Worm (Caenorhabditis elegans): Measurements from ENCODE around the gene str-206.
A peak's percentile ranks its signal among the peaks of the same experiment; 100 is the strongest.

The str-206 gene

ce11 chrV:6267237-6267812 lies 49.4 kb downstream of the str-206 start, which contains the start of gene mrck-1 (continued):
- TF ChIP-seq ceh-91 (GFP tag; IDR thresholded peaks at IDR 0.05) (no peak), B0336.3 (GFP tag; IDR thresholded peaks at IDR 0.05) (peak; percentile 80), ceh-58 (GFP tag; IDR thresholded peaks at IDR 0.05) (no peak), akir-1 (GFP tag; optimal IDR thresholded peaks at IDR 0.05) (no peak), K12H6.12 (tag; optimal IDR thresholded peaks at IDR 0.05) (peak; percentile 87), him-1 (tag; optimal IDR thresholded peaks at IDR 0.05) (no peak), rcor-1 (GFP tag; IDR thresholded peaks at IDR 0.05) (peak; percentile 85), aptf-2 (GFP tag; conservative IDR thresholded peaks at IDR 0.05) (no peak), C17E4.6 (GFP tag; IDR thresholded peaks at IDR 0.05) (0 out of 2 replicates have a peak, but pooled peaks have one; percentile 18), madf-10 (tag; optimal IDR thresholded peaks at IDR 0.05) (peak; percentile 88), ama-1 (optimal IDR thresholded peaks at IDR 0.05) (no peak), ama-1 (GFP tag; optimal IDR thresholded peaks at IDR 0.05) (no peak), aptf-3 (GFP tag; IDR thresholded peaks at IDR 0.05) (no peak), nfya-2 (GFP tag; IDR thresholded peaks at IDR 0.05) (no peak), mcd-1 (GFP tag; IDR thresholded peaks at IDR 0.05) (peak; percentile 85), ceh-40 (GFP tag; IDR thresholded peaks at IDR 0.05) (no peak), egrh-3 (GFP tag; IDR thresholded peaks at IDR 0.05) (no peak), Y53F4B.3 (GFP tag; IDR thresholded peaks at IDR 0.05) (no peak), B0261.1 (tag; optimal IDR thresholded peaks at IDR 0.05) (no peak), Y56A3A.18 (GFP tag; IDR thresholded peaks at IDR 0.05) (peak; percentile 37; the same call in 1 of the 2 replicates), dpl-1 (GFP tag; optimal IDR thresholded peaks at IDR 0.05) (peak; percentile 58), madf-8 (GFP tag; conservative IDR thresholded peaks at IDR 0.05) (peak; percentile 24; the same call in 1 of the 2 replicates), lin-40 (tag; optimal IDR thresholded peaks at IDR 0.05) (peak; percentile 95), chd-7 (tag; optimal IDR thresholded peaks at IDR 0.05) (peak; percentile 80), lag-1 (GFP tag; IDR thresholded peaks at IDR 0.05) (no peak), ztf-6 (GFP tag; IDR thresholded peaks at IDR 0.05) (no peak), unc-62 (GFP tag; optimal IDR thresholded peaks at IDR 0.05) (no peak), nhr-27 (tag; optimal IDR thresholded peaks at IDR 0.05) (no peak), tbx-9 (tag; optimal IDR thresholded peaks at IDR 0.05; ENCODE audit: borderline replicate concordance) (no peak), lsl-1 (GFP tag; optimal IDR thresholded peaks at IDR 0.05) (peak; percentile 22), B0019.2 (GFP tag; conservative IDR thresholded peaks at IDR 0.05) (no peak), F33H1.4 (GFP tag; IDR thresholded peaks at IDR 0.05) (peak; percentile 58), T07F8.4 (tag; optimal IDR thresholded peaks at IDR 0.05) (no peak), Y53G8AR.9 (GFP tag; conservative IDR thresholded peaks at IDR 0.05) (peak; percentile 91), nhr-90 (tag; optimal IDR thresholded peaks at IDR 0.05) (peak; percentile 51), ekl-4 (GFP tag; IDR thresholded peaks at IDR 0.05) (peak; percentile 80)

ce11 chrV:6267978-6268377 lies 50.0 kb downstream of the str-206 start:
- TF ChIP-seq zim-3 (tag; optimal IDR thresholded peaks at IDR 0.05) (no peak), attf-3 (GFP tag; conservative IDR thresholded peaks at IDR 0.05) (no peak), madf-8 (GFP tag; conservative IDR thresholded peaks at IDR 0.05) (peak; percentile 85), cebp-2 (GFP tag; IDR thresholded peaks at IDR 0.05) (no peak), xnd-1 (tag; optimal IDR thresholded peaks at IDR 0.05) (peak; percentile 89), F33H1.4 (GFP tag; IDR thresholded peaks at IDR 0.05) (peak; percentile 87), D2030.7 (GFP tag; IDR thresholded peaks at IDR 0.05) (peak; percentile 44; the same call in 1 of the 2 replicates), lsl-1 (GFP tag; optimal IDR thresholded peaks at IDR 0.05) (peak; percentile 91), ztf-3 (GFP tag; optimal IDR thresholded peaks at IDR 0.05) (no peak), F49E8.2 (tag; optimal IDR thresholded peaks at IDR 0.05; ENCODE audit: insufficient read depth) (peak; percentile 26), lsy-27 (tag; optimal IDR thresholded peaks at IDR 0.05; ENCODE audit: borderline replicate concordance, insufficient read depth) (no peak), ceh-91 (GFP tag; IDR thresholded peaks at IDR 0.05) (0 out of 2 replicates have a peak, but pooled peaks have one; percentile 31), madf-6 (GFP tag; IDR thresholded peaks at IDR 0.05) (peak; percentile 91), snpc-1.1 (tag; optimal IDR thresholded peaks at IDR 0.05; ENCODE audit: insufficient read depth) (no peak)

All from whole organism, young adult.